Fruit fly (Drosophila melanogaster) whole organism, embryonic: Measurements from ENCODE around the gene rt.

Experiments
- B-H1 ChIP-seq: fragments of 200-800 bp; sonication (Bioruptor generic); IDR thresholded peaks from 3 replicates; pipeline ENCODE4 v1.3.6; 2022; ENCODE audit warnings: missing biosample characterization, missing genetic modification characterization
- BEAF-32 ChIP-seq: fragments of 200-800 bp; sonication (Bioruptor generic); optimal IDR thresholded peaks from 3 replicates; lab custom pipeline; 2017; ENCODE audit warnings: missing biosample characterization, missing genetic modification characterization, mild to moderate bottlenecking, moderate library complexity, missing genetic modification reagents
- CG10959 ChIP-seq: fragments of 200-800 bp; sonication (Bioruptor generic); IDR thresholded peaks from 2 replicates; pipeline ENCODE4 v1.3.6; 2022; ENCODE audit warnings: missing biosample characterization, missing genetic modification characterization
- CG11560 ChIP-seq: fragments of 200-800 bp; sonication (Bioruptor generic); IDR thresholded peaks from 3 replicates; pipeline ENCODE4 v1.3.6; 2022; ENCODE audit warnings: missing biosample characterization, missing genetic modification characterization
- CG12155 ChIP-seq: fragments of 200-800 bp; sonication (Bioruptor generic); optimal IDR thresholded peaks from 3 replicates; lab custom pipeline; 2016; ENCODE audit warnings: missing biosample characterization, missing genetic modification characterization
- CG13296 ChIP-seq: fragments of 200-800 bp; sonication (Bioruptor generic); optimal IDR thresholded peaks from 3 replicates; lab custom pipeline; 2018; ENCODE audit warnings: missing biosample characterization, mild to moderate bottlenecking, missing genetic modification characterization
- CG14014 ChIP-seq: fragments of 200-800 bp; sonication (Bioruptor generic); IDR thresholded peaks from 2 replicates; pipeline ENCODE4 v1.3.6; 2022; ENCODE audit warnings: missing biosample characterization, missing genetic modification characterization
- CG14050 ChIP-seq: fragments of 200-800 bp; sonication (Bioruptor generic); IDR thresholded peaks from 3 replicates; pipeline ENCODE4 v1.3.6; 2022; ENCODE audit warnings: missing biosample characterization, missing genetic modification characterization
- CG15479 ChIP-seq: fragments of 200-800 bp; sonication (Bioruptor generic); optimal IDR thresholded peaks from 3 replicates; lab custom pipeline; 2019; ENCODE audit warnings: missing biosample characterization, mild to moderate bottlenecking, missing genetic modification characterization, moderate library complexity
- CG1602 ChIP-seq: fragments of 200-800 bp; sonication (Bioruptor generic); optimal IDR thresholded peaks from 3 replicates; lab custom pipeline; 2016; ENCODE audit warnings: missing biosample characterization, missing genetic modification characterization
- CG1647 ChIP-seq: fragments of 200-800 bp; sonication (Bioruptor generic); optimal IDR thresholded peaks from 3 replicates; lab custom pipeline; 2016; ENCODE audit warnings: missing biosample characterization, missing genetic modification characterization
- CG16813 ChIP-seq: fragments of 200-800 bp; sonication (Bioruptor generic); IDR thresholded peaks from 3 replicates; pipeline ENCODE4 v1.3.6; 2022; ENCODE audit warnings: missing biosample characterization, missing genetic modification characterization; ENCODE audit not compliant: partially characterized antibody
- CG18764 ChIP-seq: fragments of 200-800 bp; sonication (Bioruptor generic); optimal IDR thresholded peaks from 3 replicates; lab custom pipeline; 2016; ENCODE audit warnings: missing biosample characterization, missing genetic modification characterization
- CG2129 ChIP-seq: fragments of 200-800 bp; sonication (Bioruptor generic); IDR thresholded peaks from 2 replicates; pipeline ENCODE4 v1.3.6; 2022; ENCODE audit warnings: missing biosample characterization, missing genetic modification characterization; ENCODE audit not compliant: partially characterized antibody
- CG3065 ChIP-seq: fragments of 200-800 bp; sonication (Bioruptor generic); optimal IDR thresholded peaks from 2 replicates; lab custom pipeline; 2016; ENCODE audit warnings: missing biosample characterization, missing genetic modification characterization
- CG3163 ChIP-seq: fragments of 200-800 bp; sonication (Bioruptor generic); optimal IDR thresholded peaks from 3 replicates; lab custom pipeline; 2016; ENCODE audit warnings: missing biosample characterization, missing genetic modification characterization
- CG4360 ChIP-seq: fragments of 200-800 bp; sonication (Bioruptor generic); IDR thresholded peaks from 2 replicates; pipeline ENCODE4 v1.3.6; 2022; ENCODE audit warnings: missing biosample characterization, missing genetic modification characterization
- CG9215 ChIP-seq: fragments of 200-800 bp; sonication (Bioruptor generic); IDR thresholded peaks from 2 replicates; pipeline ENCODE4 v1.3.6; 2022; ENCODE audit warnings: missing biosample characterization, missing genetic modification characterization
- Deaf1 ChIP-seq: fragments of 200-800 bp; optimal IDR thresholded peaks from 3 replicates; lab custom pipeline; 2019; ENCODE audit warnings: missing biosample characterization, mild to moderate bottlenecking, missing genetic modification characterization, moderate library complexity
- Doc3 ChIP-seq: fragments of 200-800 bp; sonication (Bioruptor generic); IDR thresholded peaks from 3 replicates; pipeline ENCODE4 v1.3.6; 2022; ENCODE audit warnings: missing biosample characterization, missing genetic modification characterization; ENCODE audit not compliant: partially characterized antibody
- Eip74EF ChIP-seq, 2 experiments: fragments of 200-800 bp in 1 of 2; fragments of >200 bp in 1 of 2; sonication (Bioruptor generic) in 1 of 2; optimal IDR thresholded peaks; 2 replicates each; lab custom pipeline; 2017 to 2019; ENCODE audit warnings: missing biosample characterization in 2 of 2, missing genetic modification characterization in 2 of 2, mild to moderate bottlenecking in 1 of 2, moderate library complexity in 1 of 2
- HLHmδ ChIP-seq: fragments of 200-800 bp; sonication (Bioruptor generic); optimal IDR thresholded peaks from 2 replicates; lab custom pipeline; 2018; ENCODE audit warnings: missing biosample characterization, mild to moderate bottlenecking, missing genetic modification characterization, moderate library complexity
- Hmx ChIP-seq: fragments of 200-800 bp; sonication (Bioruptor generic); optimal IDR thresholded peaks from 2 replicates; lab custom pipeline; 2016; ENCODE audit warnings: missing biosample characterization, missing genetic modification characterization
- Hr78 ChIP-seq, 2 experiments: fragments of 200-800 bp in 1 of 2; fragments of >200 bp in 1 of 2; sonication (Bioruptor generic) in 1 of 2; optimal IDR thresholded peaks; 2 replicates each; lab custom pipeline; 2017 to 2019; ENCODE audit warnings: missing biosample characterization in 2 of 2, missing genetic modification characterization in 2 of 2, mild to moderate bottlenecking in 1 of 2, moderate library complexity in 1 of 2
- Lim3 ChIP-seq: fragments of 200-800 bp; sonication (Bioruptor generic); IDR thresholded peaks from 2 replicates; pipeline ENCODE4 v1.3.6; 2022; ENCODE audit warnings: missing biosample characterization, missing genetic modification characterization
- Mad ChIP-seq: fragments of 200-800 bp; sonication (Bioruptor generic); optimal IDR thresholded peaks from 2 replicates; lab custom pipeline; 2016; ENCODE audit warnings: missing biosample characterization, missing genetic modification characterization
- NFAT ChIP-seq: fragments of 200-800 bp; sonication (Bioruptor generic); IDR thresholded peaks from 2 replicates; pipeline ENCODE4 v1.3.6; 2022; ENCODE audit warnings: missing biosample characterization, missing genetic modification characterization
- Oli ChIP-seq: fragments of 200-800 bp; sonication (Bioruptor generic); optimal IDR thresholded peaks from 2 replicates; lab custom pipeline; 2018; ENCODE audit warnings: missing biosample characterization, mild to moderate bottlenecking, missing genetic modification characterization, moderate library complexity
- Stat92E ChIP-seq, 3 experiments: fragments of >200 bp in 2 of 3; fragments of 200-800 bp in 1 of 3; sonication (Bioruptor generic) in 1 of 3; optimal IDR thresholded peaks; 2 replicates each; lab custom pipeline; 2017 to 2019; ENCODE audit warnings: missing biosample characterization in 3 of 3, missing genetic modification characterization in 3 of 3, mild to moderate bottlenecking in 1 of 3, moderate library complexity in 1 of 3
- ase ChIP-seq: fragments of 200-800 bp; sonication (Bioruptor generic); IDR thresholded peaks from 3 replicates; pipeline ENCODE4 v1.3.6; 2022; ENCODE audit warnings: missing biosample characterization, missing genetic modification characterization
- cg ChIP-seq: fragments of 200-800 bp; sonication (Bioruptor generic); optimal IDR thresholded peaks from 3 replicates; lab custom pipeline; 2019; ENCODE audit warnings: missing biosample characterization, mild to moderate bottlenecking, missing genetic modification characterization, moderate library complexity
- chif ChIP-seq, 2 experiments: fragments of 200-800 bp; sonication (Bioruptor generic); optimal IDR thresholded peaks; 3 replicates each; lab custom pipeline; 2016; ENCODE audit warnings: missing biosample characterization in 2 of 2, missing genetic modification characterization in 2 of 2
- chinmo ChIP-seq: fragments of 200-800 bp; sonication (Bioruptor generic); IDR thresholded peaks from 4 replicates; pipeline ENCODE4 v1.3.6; 2022; ENCODE audit warnings: missing biosample characterization, missing genetic modification characterization; ENCODE audit not compliant: partially characterized antibody
- chn ChIP-seq: fragments of 200-800 bp; sonication (Bioruptor generic); optimal IDR thresholded peaks from 2 replicates; lab custom pipeline; 2016; ENCODE audit warnings: missing biosample characterization, missing genetic modification characterization
- crol ChIP-seq: fragments of 200-800 bp; sonication (Bioruptor generic); IDR thresholded peaks from 2 replicates; pipeline ENCODE4 v1.3.6; 2022; ENCODE audit warnings: missing biosample characterization, missing genetic modification characterization
- dimm ChIP-seq: fragments of 200-800 bp; sonication (Bioruptor generic); IDR thresholded peaks from 2 replicates; pipeline ENCODE4 v1.3.6; 2022; ENCODE audit warnings: missing biosample characterization, missing genetic modification characterization
- esg ChIP-seq: fragments of 200-800 bp; sonication (Bioruptor generic); conservative IDR thresholded peaks from 2 replicates; pipeline ENCODE4 v1.3.6; 2022; ENCODE audit warnings: missing biosample characterization, missing genetic modification characterization
- gro ChIP-seq: fragments of 200-800 bp; sonication (Bioruptor generic); optimal IDR thresholded peaks from 2 replicates; lab custom pipeline; 2016; ENCODE audit warnings: missing biosample characterization, missing genetic modification characterization
- hkb ChIP-seq, 2 experiments: fragments of 200-800 bp in 1 of 2; fragments of >200 bp in 1 of 2; sonication (Bioruptor generic) in 1 of 2; IDR thresholded peaks in 1 of 2; optimal IDR thresholded peaks in 1 of 2; 2 replicates each; pipeline versions ENCODE4 v1.3.6 to Lab custom; 2017 to 2022; ENCODE audit warnings: missing biosample characterization in 1 of 2, missing genetic modification characterization in 1 of 2
- oc ChIP-seq: fragments of 200-800 bp; sonication (Bioruptor generic); optimal IDR thresholded peaks from 2 replicates; lab custom pipeline; 2018; ENCODE audit warnings: missing biosample characterization, mild to moderate bottlenecking, missing genetic modification characterization, moderate library complexity
- peb ChIP-seq: fragments of 200-800 bp; sonication (Bioruptor generic); IDR thresholded peaks from 2 replicates; pipeline ENCODE4 v1.3.6; 2022; ENCODE audit warnings: missing biosample characterization, missing genetic modification characterization
- rib ChIP-seq: fragments of 200-800 bp; sonication (Bioruptor generic); IDR thresholded peaks from 2 replicates; pipeline ENCODE4 v1.3.6; 2022; ENCODE audit warnings: missing biosample characterization, missing genetic modification characterization
- run ChIP-seq: fragments of 200-800 bp; sonication (Bioruptor generic); optimal IDR thresholded peaks from 3 replicates; lab custom pipeline; 2018; ENCODE audit warnings: missing biosample characterization, mild to moderate bottlenecking, missing genetic modification characterization
- sna ChIP-seq: fragments of 200-800 bp; sonication (Bioruptor generic); IDR thresholded peaks from 2 replicates; pipeline ENCODE4 v1.3.6; 2022; ENCODE audit warnings: missing biosample characterization, missing genetic modification characterization; ENCODE audit not compliant: partially characterized antibody
- vfl ChIP-seq: fragments of 200-800 bp; sonication (Bioruptor generic); optimal IDR thresholded peaks from 2 replicates; lab custom pipeline; 2016; ENCODE audit warnings: missing biosample characterization, missing genetic modification characterization
- z ChIP-seq: fragments of 200-800 bp; sonication (Bioruptor generic); IDR thresholded peaks from 3 replicates; pipeline ENCODE4 v1.3.6; 2022; ENCODE audit warnings: missing biosample characterization, missing genetic modification characterization

The rt gene

DNA sequence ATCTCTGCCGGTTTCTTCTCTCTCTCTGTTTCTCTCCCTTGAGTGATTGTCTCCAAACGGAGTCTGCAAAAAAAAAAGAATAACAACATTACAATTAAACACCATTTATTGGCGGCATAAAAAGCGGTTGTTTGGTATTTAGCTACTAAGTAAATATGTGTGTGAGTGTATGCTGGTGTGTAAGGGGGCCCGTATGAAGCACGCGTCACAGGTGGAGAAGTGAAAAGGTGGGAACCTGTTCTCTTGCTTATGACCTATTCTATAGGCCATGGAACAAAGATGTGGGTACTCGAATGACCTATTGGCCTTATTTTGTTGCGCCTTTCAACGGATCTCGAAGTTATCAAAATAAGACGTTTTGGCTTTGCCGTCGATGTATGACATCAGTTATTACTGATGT lies 1.0 kb upstream of the rt start (continued):
- no peak for TF ChIP-seq NFAT
- TF ChIP-seq run (tag; lab: Kevin White, UChicago) = no peak
- no peak for TF ChIP-seq Oli (tag; lab: Kevin White, UChicago)

DNA sequence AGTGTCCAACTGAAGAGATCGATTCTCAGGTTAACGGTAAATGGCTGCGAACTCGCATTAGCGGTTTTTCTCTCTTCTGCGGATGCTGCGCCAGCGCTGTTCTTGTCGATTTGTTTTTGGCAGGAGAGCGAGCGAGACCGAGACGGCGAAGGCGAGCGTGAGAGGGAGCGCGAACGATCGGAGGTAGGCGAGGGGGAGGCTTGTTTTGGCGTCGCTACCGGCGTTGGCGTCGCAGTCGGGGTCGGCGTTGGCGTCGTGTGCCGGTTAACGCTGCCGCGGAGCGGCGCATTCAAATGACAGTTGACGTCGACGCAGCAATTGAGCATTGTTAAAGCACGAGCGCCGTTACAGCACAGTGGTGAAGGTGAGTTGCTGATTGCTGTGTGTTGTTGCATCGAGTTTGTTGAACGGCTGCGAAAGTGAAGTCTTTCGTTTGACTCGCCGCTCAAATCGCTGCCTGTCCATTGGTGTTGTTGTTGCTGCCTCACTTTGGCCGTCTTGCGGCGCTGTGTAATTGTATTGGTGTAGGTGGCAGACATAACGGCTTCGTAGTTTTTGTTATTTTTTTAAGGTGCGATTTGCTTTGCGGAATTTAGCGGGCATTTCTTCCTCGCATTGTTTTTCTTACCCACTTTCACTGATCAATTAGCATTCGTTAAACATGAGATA lies 642 bp downstream of the rt start:
- TF ChIP-seq oc (tag; lab: Kevin White, UChicago) = peak; percentile 38
- no peak for TF ChIP-seq Mad (GFP tag; lab: Kevin White, UChicago)
- TF ChIP-seq BEAF-32 = no peak
- no peak for TF ChIP-seq CG3065 (GFP tag; lab: Kevin White, UChicago)
- TF ChIP-seq CG4360 (GFP tag; lab: Robert Waterston, UW) = peak; percentile 88
- TF ChIP-seq CG11560 (tag; lab: Robert Waterston, UW) = no peak
- TF ChIP-seq CG15479 (GFP tag; lab: Kevin White, UChicago) = peak; percentile 86
- TF ChIP-seq CG2129 (GFP tag; lab: Robert Waterston, UW) = no peak
- 0 out of 2 replicates have a peak, but pooled peaks have one; percentile 16 for TF ChIP-seq dimm
- no peak for TF ChIP-seq gro (GFP tag; lab: Kevin White, UChicago)
- peak in 1 of 2 experiments; percentile 92 for TF ChIP-seq Hr78 (GFP tag; optimal IDR thresholded peaks at IDR 0.05; lab: Kevin White, UChicago)
- TF ChIP-seq chn = peak; percentile 14
- no peak for TF ChIP-seq CG18764 (GFP tag; lab: Kevin White, UChicago)
- TF ChIP-seq CG1647 (GFP tag; lab: Kevin White, UChicago) = no peak
- TF ChIP-seq CG13296 (GFP tag; lab: Kevin White, UChicago) = no peak
- TF ChIP-seq B-H1 (GFP tag; lab: Robert Waterston, UW) = no peak; the same call in 2 of the 3 replicates
- peak; percentile 21; the same call in 1 of the 3 replicates for TF ChIP-seq CG16813 (GFP tag; lab: Robert Waterston, UW)
- no peak for TF ChIP-seq CG14014 (GFP tag; lab: Robert Waterston, UW)
- no peak for TF ChIP-seq esg (GFP tag; lab: Robert Waterston, UW)
- TF ChIP-seq chif (GFP tag; optimal IDR thresholded peaks at IDR 0.05; lab: Kevin White, UChicago) = peak in 1 of 2 experiments; percentile 2
- no peak for TF ChIP-seq vfl (GFP tag; lab: Kevin White, UChicago)
- no peak for TF ChIP-seq hkb (optimal IDR thresholded peaks at IDR 0.05; lab: Kevin White, UChicago)
- peak; percentile 16; the same call in 1 of the 2 replicates for TF ChIP-seq hkb (GFP tag; IDR thresholded peaks at IDR 0.05; lab: Robert Waterston, UW)
- TF ChIP-seq Oli (tag; lab: Kevin White, UChicago) = no peak
- no peak for TF ChIP-seq ase (GFP tag; lab: Robert Waterston, UW)
- TF ChIP-seq Lim3 (GFP tag; lab: Robert Waterston, UW) = no peak
- peak in 1 of 3 experiments; percentile 43 for TF ChIP-seq Stat92E (GFP tag; optimal IDR thresholded peaks at IDR 0.05; lab: Kevin White, UChicago)
- peak; percentile 44 for TF ChIP-seq Deaf1 (tag; lab: Kevin White, UChicago)
- no peak for TF ChIP-seq CG1602 (GFP tag; lab: Kevin White, UChicago)
- 0 out of 2 replicates have a peak, but pooled peaks have one; percentile 4 for TF ChIP-seq CG9215
- TF ChIP-seq chinmo = peak; percentile 92
- TF ChIP-seq z (GFP tag; lab: Robert Waterston, UW) = peak; percentile 42; the same call in 1 of the 3 replicates
- TF ChIP-seq Eip74EF (GFP tag; optimal IDR thresholded peaks at IDR 0.05; lab: Kevin White, UChicago) = peak in 1 of 2 experiments; percentile 45
- TF ChIP-seq sna (GFP tag; lab: Robert Waterston, UW) = 0 out of 2 replicates have a peak, but pooled peaks have one; percentile 39
- TF ChIP-seq Hmx (GFP tag; lab: Kevin White, UChicago) = no peak
- 0 out of 3 replicates have a peak, but pooled peaks have one; percentile 45 for TF ChIP-seq Doc3 (GFP tag; lab: Robert Waterston, UW)
- peak; percentile 26 for TF ChIP-seq HLHmδ (GFP tag; lab: Kevin White, UChicago)
- TF ChIP-seq CG14050 (GFP tag; lab: Robert Waterston, UW) = no peak
- TF ChIP-seq crol = peak; percentile 99
- TF ChIP-seq CG12155 (GFP tag; lab: Kevin White, UChicago) = no peak
- peak; percentile 18 for TF ChIP-seq cg (GFP tag; lab: Kevin White, UChicago)
- peak; percentile 46; the same call in 1 of the 2 replicates for TF ChIP-seq peb (GFP tag; lab: Robert Waterston, UW)
- TF ChIP-seq rib (GFP tag; lab: Robert Waterston, UW) = peak; percentile 69; the same call in 1 of the 2 replicates
- TF ChIP-seq CG3163 (GFP tag; lab: Kevin White, UChicago) = peak; percentile 88
- TF ChIP-seq CG10959 (GFP tag; lab: Robert Waterston, UW) = no peak
